Fruit fly (Drosophila melanogaster): ENCODE measurements around the gene Zcchc7.
A peak's percentile ranks its signal among the peaks of the same experiment; 100 is the strongest.

Gene Zcchc7

DNA sequence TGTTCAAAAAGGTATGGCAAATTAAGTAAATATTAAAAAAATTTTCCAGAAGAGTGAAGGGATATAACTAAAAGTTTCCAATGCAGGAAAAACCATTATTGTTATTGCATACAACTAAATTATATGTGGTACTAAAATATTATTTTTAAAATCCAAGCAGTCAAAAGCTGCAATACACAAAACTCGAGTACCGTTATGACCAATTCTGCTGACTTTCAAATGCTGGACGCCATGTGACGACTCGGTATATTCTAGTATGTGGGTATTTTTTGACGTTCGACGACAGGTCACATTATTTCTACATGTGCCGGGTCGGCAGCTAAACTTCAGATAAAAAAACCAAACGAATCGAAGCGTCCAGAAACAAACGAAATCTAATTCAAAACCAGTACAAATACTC is 37.0 kb upstream of the Zcchc7 start (continued):
- TF ChIP-seq Deaf1 (tag; optimal IDR thresholded peaks at IDR 0.05) (no peak), CG12659 (GFP tag; optimal IDR thresholded peaks at IDR 0.05) (peak; percentile 66), CG7786 (GFP tag; optimal IDR thresholded peaks at IDR 0.05) (no peak), Nf-YB (GFP tag; optimal IDR thresholded peaks at IDR 0.05) (no peak), gt (GFP tag; IDR thresholded peaks at IDR 0.05) (no peak), Elba2 (GFP tag; optimal IDR thresholded peaks at IDR 0.05) (no peak), eve (GFP tag; optimal IDR thresholded peaks at IDR 0.05) (no peak), CG13424 (tag; optimal IDR thresholded peaks at IDR 0.05) (no peak), Ets97D (GFP tag; optimal IDR thresholded peaks at IDR 0.05) (peak; percentile 89), CG7372 (GFP tag; IDR thresholded peaks at IDR 0.05) (no peak), CG3995 (GFP tag; optimal IDR thresholded peaks at IDR 0.05) (peak; percentile 33), CG4730 (GFP tag; IDR thresholded peaks at IDR 0.05) (no peak), CG18011 (GFP tag; optimal IDR thresholded peaks at IDR 0.05) (peak; percentile 100), CG4617 (GFP tag; optimal IDR thresholded peaks at IDR 0.05; ENCODE audit: borderline replicate concordance) (peak; percentile 68), CG18764 (GFP tag; optimal IDR thresholded peaks at IDR 0.05) (no peak), Jarid2 (GFP tag; optimal IDR thresholded peaks at IDR 0.05) (no peak), grn (GFP tag; optimal IDR thresholded peaks at IDR 0.05) (no peak), CG7928 (GFP tag; optimal IDR thresholded peaks at IDR 0.05) (no peak), ranshi (GFP tag; IDR thresholded peaks at IDR 0.05) (no peak), CG15073 (GFP tag; optimal IDR thresholded peaks at IDR 0.05) (no peak), CG11560 (tag; IDR thresholded peaks at IDR 0.05) (no peak), CG33213 (GFP tag; optimal IDR thresholded peaks at IDR 0.05) (peak; percentile 86), pzg (GFP tag; optimal IDR thresholded peaks at IDR 0.05) (peak; percentile 93), CG10209 (GFP tag; optimal IDR thresholded peaks at IDR 0.05) (no peak), cato (GFP tag; optimal IDR thresholded peaks at IDR 0.05; ENCODE audit: borderline replicate concordance) (no peak), E2f1 (GFP tag; IDR thresholded peaks at IDR 0.05) (no peak), CG11456 (GFP tag; IDR thresholded peaks at IDR 0.05) (peak; percentile 54; the same call in 1 of the 3 replicates), CG32532 (GFP tag; IDR thresholded peaks at IDR 0.05) (no peak), CG7271 (tag; optimal IDR thresholded peaks at IDR 0.05) (no peak), Chrac-16 (GFP tag; optimal IDR thresholded peaks at IDR 0.05) (no peak), seq (GFP tag; IDR thresholded peaks at IDR 0.05) (no peak), CG4328 (GFP tag; optimal IDR thresholded peaks at IDR 0.05) (no peak), tna (GFP tag; IDR thresholded peaks at IDR 0.05; ENCODE audit: partially characterized antibody) (no peak), lmd (GFP tag; IDR thresholded peaks at IDR 0.05) (no peak), CG32767 (GFP tag; IDR thresholded peaks at IDR 0.05) (no peak), Eip74EF (GFP tag; optimal IDR thresholded peaks at IDR 0.05) (no peak), prd (optimal IDR thresholded peaks at IDR 0.05) (no peak), prd (GFP tag; IDR thresholded peaks at IDR 0.05) (no peak), Sry-δ (GFP tag; optimal IDR thresholded peaks at IDR 0.05) (peak; percentile 48), CG2889 (GFP tag; IDR thresholded peaks at IDR 0.05) (no peak), jing (GFP tag; optimal IDR thresholded peaks at IDR 0.05) (no peak), YL-1 (GFP tag; optimal IDR thresholded peaks at IDR 0.05) (peak; percentile 61), CG13624 (GFP tag; optimal IDR thresholded peaks at IDR 0.05) (peak; percentile 7), trh (GFP tag; optimal IDR thresholded peaks at IDR 0.05) (no peak), Dll (GFP tag; IDR thresholded peaks at IDR 0.05; ENCODE audit: partially characterized antibody) (no peak), CG12299 (tag; optimal IDR thresholded peaks at IDR 0.05) (no peak), CG6689 (GFP tag; IDR thresholded peaks at IDR 0.05) (no peak), Atf3 (GFP tag; optimal IDR thresholded peaks at IDR 0.05) (no peak), CG8281 (tag; optimal IDR thresholded peaks at IDR 0.05) (no peak), CoRest (tag; optimal IDR thresholded peaks at IDR 0.05) (peak; percentile 90), Trl (optimal IDR thresholded peaks at IDR 0.05) (no peak), Trl (GFP tag; optimal IDR thresholded peaks at IDR 0.05) (no peak)

Data from whole organism, embryonic.